Fruit fly (Drosophila melanogaster) whole organism, embryonic: ENCODE measurements around the gene mTerf3.

Source experiments
- ATbp ChIP-seq: fragments of 200-800 bp; sonication (Bioruptor generic); optimal IDR thresholded peaks from 2 replicates; lab custom pipeline; 2017; ENCODE audit warnings: missing biosample characterization, mild to moderate bottlenecking, missing genetic modification characterization, missing genetic modification reagents
- Ada2b ChIP-seq: fragments of 200-800 bp; sonication (Bioruptor generic); IDR thresholded peaks from 2 replicates; pipeline ENCODE4 v1.3.6; 2022; ENCODE audit warnings: missing biosample characterization, missing genetic modification characterization
- C15 ChIP-seq: fragments of 200-800 bp; sonication (Bioruptor generic); IDR thresholded peaks from 3 replicates; pipeline ENCODE4 v1.3.6; 2022; ENCODE audit warnings: missing biosample characterization, missing genetic modification characterization
- CG10147 ChIP-seq: fragments of 200-800 bp; sonication (Bioruptor generic); optimal IDR thresholded peaks from 2 replicates; lab custom pipeline; 2019; ENCODE audit warnings: missing biosample characterization, mild to moderate bottlenecking, missing genetic modification characterization, moderate library complexity
- CG10366 ChIP-seq: fragments of 200-800 bp; sonication (Bioruptor generic); IDR thresholded peaks from 2 replicates; pipeline ENCODE4 v1.3.6; 2022; ENCODE audit warnings: missing biosample characterization, missing genetic modification characterization
- CG12659 ChIP-seq: fragments of 200-800 bp; sonication (Bioruptor generic); optimal IDR thresholded peaks from 3 replicates; lab custom pipeline; 2017; ENCODE audit warnings: mild to moderate bottlenecking, missing biosample characterization, missing genetic modification reagents, missing genetic modification characterization
- CG14014 ChIP-seq: fragments of 200-800 bp; sonication (Bioruptor generic); IDR thresholded peaks from 2 replicates; pipeline ENCODE4 v1.3.6; 2022; ENCODE audit warnings: missing biosample characterization, missing genetic modification characterization
- CG15073 ChIP-seq: fragments of 200-800 bp; sonication (Bioruptor generic); optimal IDR thresholded peaks from 2 replicates; lab custom pipeline; 2016; ENCODE audit warnings: missing biosample characterization, missing genetic modification characterization
- CG15601 ChIP-seq: fragments of 200-800 bp; sonication (Bioruptor generic); optimal IDR thresholded peaks from 3 replicates; lab custom pipeline; 2019; ENCODE audit warnings: missing biosample characterization, mild to moderate bottlenecking, missing genetic modification characterization, moderate library complexity
- CG1603 ChIP-seq: fragments of 200-800 bp; sonication (Bioruptor generic); optimal IDR thresholded peaks from 2 replicates; lab custom pipeline; 2019; ENCODE audit warnings: missing biosample characterization, mild to moderate bottlenecking, missing genetic modification characterization, moderate library complexity
- CG16815 ChIP-seq: fragments of 200-800 bp; sonication (Bioruptor generic); optimal IDR thresholded peaks from 3 replicates; lab custom pipeline; 2017; ENCODE audit warnings: missing biosample characterization, mild to moderate bottlenecking, missing genetic modification characterization
- CG17328 ChIP-seq: fragments of 200-800 bp; sonication (Bioruptor generic); IDR thresholded peaks from 2 replicates; pipeline ENCODE4 v1.3.6; 2022; ENCODE audit warnings: missing biosample characterization, missing genetic modification characterization
- CG17359 ChIP-seq: fragments of 200-800 bp; sonication (Bioruptor generic); optimal IDR thresholded peaks from 3 replicates; lab custom pipeline; 2018; ENCODE audit warnings: missing biosample characterization, mild to moderate bottlenecking, missing genetic modification characterization, moderate library complexity
- CG17612 ChIP-seq: fragments of 200-800 bp; sonication (Bioruptor generic); IDR thresholded peaks from 2 replicates; pipeline ENCODE4 v1.3.6; 2022; ENCODE audit warnings: missing biosample characterization, missing genetic modification characterization
- CG30403 ChIP-seq: fragments of 200-800 bp; sonication (Bioruptor generic); optimal IDR thresholded peaks from 3 replicates; lab custom pipeline; 2016; ENCODE audit warnings: missing biosample characterization, missing genetic modification characterization
- CG7839 ChIP-seq: fragments of 200-800 bp; sonication (Bioruptor generic); optimal IDR thresholded peaks from 3 replicates; lab custom pipeline; 2018; ENCODE audit warnings: missing biosample characterization, mild to moderate bottlenecking, missing genetic modification characterization, moderate library complexity
- CG9727 ChIP-seq: fragments of 200-800 bp; sonication (Bioruptor generic); optimal IDR thresholded peaks from 3 replicates; lab custom pipeline; 2017; ENCODE audit warnings: missing biosample characterization, mild to moderate bottlenecking, missing genetic modification characterization
- CG9817 ChIP-seq: fragments of 200-800 bp; sonication (Bioruptor generic); optimal IDR thresholded peaks from 2 replicates; lab custom pipeline; 2018; ENCODE audit warnings: missing biosample characterization, mild to moderate bottlenecking, missing genetic modification characterization, moderate library complexity
- D19A ChIP-seq: fragments of 200-800 bp; optimal IDR thresholded peaks from 3 replicates; lab custom pipeline; 2019; ENCODE audit warnings: missing biosample characterization, mild to moderate bottlenecking, missing genetic modification characterization, moderate library complexity
- Dref ChIP-seq: fragments of 200-800 bp; sonication (Bioruptor generic); IDR thresholded peaks from 2 replicates; pipeline ENCODE4 v1.3.6; 2022; ENCODE audit warnings: missing biosample characterization, missing genetic modification characterization
- Fer1 ChIP-seq: fragments of 200-800 bp; sonication (Bioruptor generic); optimal IDR thresholded peaks from 2 replicates; lab custom pipeline; 2017; ENCODE audit warnings: missing biosample characterization, mild to moderate bottlenecking, missing genetic modification characterization
- H2.0 ChIP-seq: fragments of 200-800 bp; sonication (Bioruptor generic); IDR thresholded peaks from 2 replicates; pipeline ENCODE4 v1.3.6; 2022; ENCODE audit warnings: missing biosample characterization, missing genetic modification characterization
- Hand ChIP-seq: fragments of 200-800 bp; sonication (Bioruptor generic); optimal IDR thresholded peaks from 2 replicates; lab custom pipeline; 2017; ENCODE audit warnings: mild to moderate bottlenecking, missing biosample characterization, missing genetic modification reagents, missing genetic modification characterization
- Hsf ChIP-seq: fragments of 200-800 bp; sonication (Bioruptor generic); optimal IDR thresholded peaks from 3 replicates; lab custom pipeline; 2016; ENCODE audit warnings: missing biosample characterization, missing genetic modification characterization
- Jarid2 ChIP-seq: fragments of 200-800 bp; sonication (Bioruptor generic); optimal IDR thresholded peaks from 3 replicates; lab custom pipeline; 2017; ENCODE audit warnings: mild to moderate bottlenecking, missing biosample characterization, missing genetic modification reagents, missing genetic modification characterization
- Myb ChIP-seq: fragments of 200-800 bp; sonication (Bioruptor generic); optimal IDR thresholded peaks from 2 replicates; lab custom pipeline; 2016; ENCODE audit warnings: missing biosample characterization, missing genetic modification characterization
- Pdp1 ChIP-seq, 2 experiments: fragments of 200-800 bp; sonication (Bioruptor generic); optimal IDR thresholded peaks; 3 replicates each; lab custom pipeline; 2016; ENCODE audit warnings: missing biosample characterization in 2 of 2, missing genetic modification characterization in 2 of 2, mild to moderate bottlenecking in 1 of 2, moderate library complexity in 1 of 2
- Poxn ChIP-seq: fragments of 200-800 bp; sonication (Bioruptor generic); IDR thresholded peaks from 2 replicates; pipeline ENCODE4 v1.3.6; 2022; ENCODE audit warnings: missing biosample characterization, missing genetic modification characterization
- Sox100B ChIP-seq: fragments of 200-800 bp; sonication (Bioruptor generic); optimal IDR thresholded peaks from 3 replicates; lab custom pipeline; 2018; ENCODE audit warnings: missing biosample characterization, mild to moderate bottlenecking, missing genetic modification characterization
- Spps ChIP-seq: fragments of 200-800 bp; sonication (Bioruptor generic); optimal IDR thresholded peaks from 2 replicates; lab custom pipeline; 2018; ENCODE audit warnings: missing biosample characterization, mild to moderate bottlenecking, missing genetic modification characterization
- Xrp1 ChIP-seq: fragments of 200-800 bp; sonication (Bioruptor generic); IDR thresholded peaks from 2 replicates; pipeline ENCODE4 v1.3.6; 2022; ENCODE audit warnings: missing biosample characterization, missing genetic modification characterization
- ara ChIP-seq: fragments of 200-800 bp; sonication (Bioruptor generic); IDR thresholded peaks from 2 replicates; pipeline ENCODE4 v1.3.6; 2022; ENCODE audit warnings: missing biosample characterization, missing genetic modification characterization
- da ChIP-seq: fragments of 200-800 bp; sonication (Bioruptor generic); optimal IDR thresholded peaks from 2 replicates; lab custom pipeline; 2016; ENCODE audit warnings: missing biosample characterization, missing genetic modification characterization
- dimm ChIP-seq: fragments of 200-800 bp; sonication (Bioruptor generic); IDR thresholded peaks from 2 replicates; pipeline ENCODE4 v1.3.6; 2022; ENCODE audit warnings: missing biosample characterization, missing genetic modification characterization
- disco-r ChIP-seq: fragments of 200-800 bp; sonication (Bioruptor generic); optimal IDR thresholded peaks from 2 replicates; lab custom pipeline; 2016; ENCODE audit warnings: missing biosample characterization, missing genetic modification characterization
- fd64A ChIP-seq: fragments of 200-800 bp; sonication (Bioruptor generic); optimal IDR thresholded peaks from 3 replicates; lab custom pipeline; 2018; ENCODE audit warnings: missing biosample characterization, mild to moderate bottlenecking, missing genetic modification characterization
- gce ChIP-seq: fragments of 200-800 bp; sonication (Bioruptor generic); IDR thresholded peaks from 3 replicates; pipeline ENCODE4 v1.3.6; 2022; ENCODE audit warnings: missing biosample characterization, missing genetic modification characterization
- gcm ChIP-seq: fragments of 200-800 bp; sonication (Bioruptor generic); optimal IDR thresholded peaks from 2 replicates; lab custom pipeline; 2019; ENCODE audit warnings: missing biosample characterization, mild to moderate bottlenecking, missing genetic modification characterization, moderate library complexity
- gem ChIP-seq: fragments of 200-800 bp; sonication (Bioruptor generic); optimal IDR thresholded peaks from 2 replicates; lab custom pipeline; 2019; ENCODE audit warnings: missing biosample characterization, mild to moderate bottlenecking, missing genetic modification characterization, moderate library complexity
- hkb ChIP-seq, 2 experiments: fragments of 200-800 bp in 1 of 2; fragments of >200 bp in 1 of 2; sonication (Bioruptor generic) in 1 of 2; IDR thresholded peaks in 1 of 2; optimal IDR thresholded peaks in 1 of 2; 2 replicates each; pipeline versions ENCODE4 v1.3.6 to Lab custom; 2017 to 2022; ENCODE audit warnings: missing biosample characterization in 1 of 2, missing genetic modification characterization in 1 of 2
- ind ChIP-seq: fragments of 200-800 bp; sonication (Bioruptor generic); optimal IDR thresholded peaks from 3 replicates; lab custom pipeline; 2016; ENCODE audit warnings: missing biosample characterization, missing genetic modification characterization
- klu ChIP-seq: fragments of 200-800 bp; sonication (Bioruptor generic); IDR thresholded peaks from 2 replicates; pipeline ENCODE4 v1.3.6; 2022; ENCODE audit warnings: missing biosample characterization, missing genetic modification characterization
- knrl ChIP-seq: fragments of 200-800 bp; sonication (Bioruptor generic); IDR thresholded peaks from 3 replicates; pipeline ENCODE4 v1.3.6; 2022; ENCODE audit warnings: missing biosample characterization, missing genetic modification characterization; ENCODE audit not compliant: partially characterized antibody
- pan ChIP-seq, 4 experiments: fragments of >200 bp in 3 of 4; fragments of 200-800 bp in 1 of 4; sonication (Bioruptor generic) in 1 of 4; optimal IDR thresholded peaks in 3 of 4; IDR thresholded peaks in 1 of 4; 2 replicates each; pipeline versions ENCODE4 v1.3.6 to Lab custom; 2017 to 2022; ENCODE audit warnings: missing biosample characterization in 2 of 4, missing genetic modification characterization in 2 of 4, mixed read lengths in 1 of 4
- sens-2 ChIP-seq: fragments of 200-800 bp; sonication (Bioruptor generic); IDR thresholded peaks from 2 replicates; pipeline ENCODE4 v1.3.6; 2022; ENCODE audit warnings: missing biosample characterization, missing genetic modification characterization
- sob ChIP-seq: fragments of 200-800 bp; sonication (Bioruptor generic); IDR thresholded peaks from 2 replicates; pipeline ENCODE4 v1.3.6; 2022; ENCODE audit warnings: missing biosample characterization, missing genetic modification characterization
- sqz ChIP-seq: fragments of 200-800 bp; sonication (Bioruptor generic); optimal IDR thresholded peaks from 3 replicates; lab custom pipeline; 2018; ENCODE audit warnings: missing biosample characterization, mild to moderate bottlenecking, missing genetic modification characterization
- tgo ChIP-seq: fragments of 200-800 bp; sonication (Bioruptor generic); IDR thresholded peaks from 3 replicates; pipeline ENCODE4 v1.3.6; 2022; ENCODE audit warnings: missing biosample characterization, missing genetic modification characterization
- tna ChIP-seq: fragments of 200-800 bp; sonication (Bioruptor generic); IDR thresholded peaks from 2 replicates; pipeline ENCODE4 v1.3.6; 2022; ENCODE audit warnings: missing biosample characterization, missing genetic modification characterization; ENCODE audit not compliant: partially characterized antibody

The mTerf3 gene

DNA sequence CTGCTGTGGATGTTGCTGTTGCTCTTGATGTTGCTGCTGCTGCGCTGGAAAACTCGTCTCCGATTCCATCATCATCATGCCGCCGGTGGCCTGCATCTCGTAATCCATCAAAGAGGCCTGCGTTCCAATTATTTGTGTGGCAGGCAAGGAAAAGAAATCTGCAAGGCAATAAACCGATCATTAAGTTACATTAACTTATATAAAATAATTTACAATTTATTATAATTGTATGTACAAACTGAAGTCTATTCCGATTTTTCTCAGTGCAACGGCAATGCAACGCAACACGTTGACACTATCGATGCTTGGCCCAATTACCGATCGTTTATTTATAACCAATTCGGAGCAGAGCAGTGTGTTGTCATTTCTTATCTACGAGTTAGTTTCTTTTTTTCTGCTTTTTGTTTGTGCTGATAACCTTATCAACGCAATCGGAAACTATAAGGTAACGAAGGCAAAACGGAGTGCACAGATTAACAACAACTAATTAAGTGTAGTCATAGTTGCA is 49.5 kb downstream of the mTerf3 start (continued):
- TF ChIP-seq Hand (GFP tag; lab: Kevin White, UChicago) (peak; percentile 9), gem (peak; percentile 58), tgo (GFP tag; lab: Robert Waterston, UW) (peak; percentile 36; the same call in 2 of the 3 replicates), hkb (optimal IDR thresholded peaks at IDR 0.05; lab: Kevin White, UChicago) (no peak), hkb (GFP tag; IDR thresholded peaks at IDR 0.05; lab: Robert Waterston, UW) (peak; percentile 84), pan (optimal IDR thresholded peaks at IDR 0.05; lab: Kevin White, UChicago) (no peak), pan (GFP tag; optimal IDR thresholded peaks at IDR 0.05 in 1 of 2, IDR thresholded peaks at IDR 0.05 in 1 of 2) (peak in 1 of 2 experiments; percentile 69), CG10147 (GFP tag; lab: Kevin White, UChicago) (peak; percentile 23), CG1603 (tag; lab: Kevin White, UChicago) (peak; percentile 67), Myb (GFP tag; lab: Kevin White, UChicago) (no peak), CG14014 (GFP tag; lab: Robert Waterston, UW) (peak; percentile 58; the same call in 1 of the 2 replicates), Jarid2 (GFP tag; lab: Kevin White, UChicago) (peak; percentile 9), knrl (GFP tag; lab: Robert Waterston, UW) (no peak), Sox100B (peak; percentile 44), CG16815 (GFP tag; lab: Kevin White, UChicago) (no peak), sens-2 (GFP tag; lab: Robert Waterston, UW) (peak; percentile 44; the same call in 1 of the 2 replicates), CG7839 (tag; lab: Kevin White, UChicago) (peak; percentile 58), Hsf (peak; percentile 16), CG17328 (GFP tag; lab: Robert Waterston, UW) (peak; percentile 38; the same call in 1 of the 2 replicates), CG9727 (GFP tag; lab: Kevin White, UChicago) (peak; percentile 24), sqz (GFP tag; lab: Kevin White, UChicago) (peak; percentile 64), fd64A (peak; percentile 49), ara (GFP tag; lab: Robert Waterston, UW) (peak; percentile 51; the same call in 1 of the 2 replicates), ind (peak; percentile 32), Ada2b (GFP tag; lab: Robert Waterston, UW) (peak; percentile 68), CG10366 (GFP tag; lab: Robert Waterston, UW) (peak; percentile 43; the same call in 1 of the 2 replicates), Xrp1 (GFP tag; lab: Robert Waterston, UW) (peak; percentile 53; the same call in 1 of the 2 replicates), C15 (GFP tag; lab: Robert Waterston, UW) (no peak), ATbp (GFP tag; lab: Kevin White, UChicago) (peak; percentile 62), tna (GFP tag; lab: Robert Waterston, UW) (no peak), Spps (no peak), CG9817 (tag; lab: Kevin White, UChicago) (no peak), CG15601 (no peak), D19A (no peak), disco-r (no peak), da (no peak), sob (GFP tag; lab: Robert Waterston, UW) (peak; percentile 52), CG15073 (GFP tag; lab: Kevin White, UChicago) (no peak), Dref (GFP tag; lab: Robert Waterston, UW) (no peak), CG17612 (GFP tag; lab: Robert Waterston, UW) (no peak), Pdp1 (GFP tag; optimal IDR thresholded peaks at IDR 0.05; lab: Kevin White, UChicago) (peak in 1 of 2 experiments; percentile 46), CG30403 (GFP tag; lab: Kevin White, UChicago) (peak; percentile 4), dimm (GFP tag; lab: Robert Waterston, UW) (no peak), gce (peak; percentile 59; the same call in 1 of the 3 replicates), CG12659 (GFP tag; lab: Kevin White, UChicago) (peak; percentile 53), gcm (GFP tag; lab: Kevin White, UChicago) (peak; percentile 44), Fer1 (GFP tag; lab: Kevin White, UChicago) (peak; percentile 63), H2.0 (peak; percentile 54), Poxn (GFP tag; lab: Robert Waterston, UW) (no peak), klu (no peak), CG17359 (tag; lab: Kevin White, UChicago) (peak; percentile 59)
